Worm (Caenorhabditis elegans): ENCODE measurements around the gene ssp-34.
"Not testable (repeated sequence)": the region's sequence is repeated elsewhere in the genome, so short reads cannot be mapped to it uniquely, and the experiment has no call there.

Gene ssp-34

DNA sequence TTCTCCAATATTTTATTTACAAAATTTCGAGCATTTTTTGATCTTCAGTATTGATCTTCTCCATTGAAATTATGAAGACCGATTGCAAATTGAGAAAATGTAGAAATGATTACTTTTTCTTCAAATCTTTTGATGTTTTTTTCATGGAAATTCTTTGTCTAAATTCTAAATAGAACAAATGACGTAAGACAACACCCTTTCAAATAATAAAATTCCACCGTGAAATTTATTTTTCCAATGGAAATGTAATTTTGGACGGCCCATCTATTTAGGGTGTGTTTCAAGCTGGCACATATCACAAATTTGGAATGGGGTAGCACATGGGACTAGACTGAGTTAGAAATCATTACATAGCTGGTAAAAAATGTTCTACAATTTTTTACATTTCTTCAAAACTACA lies 13.3 kb upstream of the ssp-34 start, which contains the start of gene T25B9.2:
TSS of gene T25B9.2 (minus strand) at position 101 of the 400 bp plus-strand sequence.
- TF ChIP-seq flt-1 (GFP tag; IDR thresholded peaks at IDR 0.05); ztf-23 (GFP tag; IDR thresholded peaks at IDR 0.05); cog-1 (tag; optimal IDR thresholded peaks at IDR 0.05): not testable (repeated sequence)

- TF ChIP-seq cog-1 (tag; optimal IDR thresholded peaks at IDR 0.05) (no peak), med-1 (GFP tag; optimal IDR thresholded peaks at IDR 0.05; ENCODE audit: insufficient read depth) (no peak), ztf-23 (GFP tag; IDR thresholded peaks at IDR 0.05) (no peak), ref-1 (GFP tag; conservative IDR thresholded peaks at IDR 0.05) (no peak), tab-1 (GFP tag; IDR thresholded peaks at IDR 0.05) (no peak), flt-1 (GFP tag; IDR thresholded peaks at IDR 0.05) (no peak), klf-2 (GFP tag; conservative IDR thresholded peaks at IDR 0.05) (no peak), ztf-29 (GFP tag; IDR thresholded peaks at IDR 0.05) (no peak), T22C8.4 (GFP tag; IDR thresholded peaks at IDR 0.05) (no peak)
Observed at ce11 chrIV:10750041-10750440, 11.6 kb upstream of the ssp-34 start, which contains the start of gene T25B9.1. TSS of gene T25B9.1 (minus strand) at chrIV:10750141.

- no peak for TF ChIP-seq T22C8.4 (GFP tag; IDR thresholded peaks at IDR 0.05)
- no peak for TF ChIP-seq med-1 (GFP tag; optimal IDR thresholded peaks at IDR 0.05; ENCODE audit: insufficient read depth)
- no peak for TF ChIP-seq tab-1 (GFP tag; IDR thresholded peaks at IDR 0.05)
- TF ChIP-seq flt-1 (GFP tag; IDR thresholded peaks at IDR 0.05) = no peak
- TF ChIP-seq ztf-23 (GFP tag; IDR thresholded peaks at IDR 0.05) = no peak
- no peak for TF ChIP-seq klf-2 (GFP tag; conservative IDR thresholded peaks at IDR 0.05)
- no peak for TF ChIP-seq cog-1 (tag; optimal IDR thresholded peaks at IDR 0.05)
- no peak for TF ChIP-seq ztf-29 (GFP tag; IDR thresholded peaks at IDR 0.05)
- TF ChIP-seq ref-1 (GFP tag; conservative IDR thresholded peaks at IDR 0.05) = no peak
Observed at ce11 chrIV:10745332-10745731, 6.9 kb upstream of the ssp-34 start.

- no peak for TF ChIP-seq ref-1 (GFP tag; conservative IDR thresholded peaks at IDR 0.05)
- no peak for TF ChIP-seq ztf-23 (GFP tag; IDR thresholded peaks at IDR 0.05)
- TF ChIP-seq ztf-29 (GFP tag; IDR thresholded peaks at IDR 0.05) = no peak
- TF ChIP-seq cog-1 (tag; optimal IDR thresholded peaks at IDR 0.05) = no peak
- TF ChIP-seq med-1 (GFP tag; optimal IDR thresholded peaks at IDR 0.05; ENCODE audit: insufficient read depth) = no peak
- no peak for TF ChIP-seq T22C8.4 (GFP tag; IDR thresholded peaks at IDR 0.05)
- no peak for TF ChIP-seq flt-1 (GFP tag; IDR thresholded peaks at IDR 0.05)
- no peak for TF ChIP-seq tab-1 (GFP tag; IDR thresholded peaks at IDR 0.05)
- no peak for TF ChIP-seq klf-2 (GFP tag; conservative IDR thresholded peaks at IDR 0.05)
Observed at ce11 chrIV:10744475-10744874, 6.1 kb upstream of the ssp-34 start, which contains the start of gene T25B9.3. TSS of gene T25B9.3 (plus strand) at chrIV:10744775.

ce11 chrIV:10737011-10737553 lies 1.3 kb downstream of the ssp-34 start, which contains the start of gene grl-21:
TSS of gene grl-21 (plus strand) at chrIV:10737474.
- no peak for TF ChIP-seq cog-1 (tag; optimal IDR thresholded peaks at IDR 0.05)
- TF ChIP-seq T22C8.4 (GFP tag; IDR thresholded peaks at IDR 0.05) = no peak
- no peak for TF ChIP-seq ztf-23 (GFP tag; IDR thresholded peaks at IDR 0.05)
- TF ChIP-seq tab-1 (GFP tag; IDR thresholded peaks at IDR 0.05) = no peak
- no peak for TF ChIP-seq ref-1 (GFP tag; conservative IDR thresholded peaks at IDR 0.05)
- no peak for TF ChIP-seq med-1 (GFP tag; optimal IDR thresholded peaks at IDR 0.05; ENCODE audit: insufficient read depth)
- TF ChIP-seq flt-1 (GFP tag; IDR thresholded peaks at IDR 0.05) = no peak
- no peak for TF ChIP-seq klf-2 (GFP tag; conservative IDR thresholded peaks at IDR 0.05)

DNA sequence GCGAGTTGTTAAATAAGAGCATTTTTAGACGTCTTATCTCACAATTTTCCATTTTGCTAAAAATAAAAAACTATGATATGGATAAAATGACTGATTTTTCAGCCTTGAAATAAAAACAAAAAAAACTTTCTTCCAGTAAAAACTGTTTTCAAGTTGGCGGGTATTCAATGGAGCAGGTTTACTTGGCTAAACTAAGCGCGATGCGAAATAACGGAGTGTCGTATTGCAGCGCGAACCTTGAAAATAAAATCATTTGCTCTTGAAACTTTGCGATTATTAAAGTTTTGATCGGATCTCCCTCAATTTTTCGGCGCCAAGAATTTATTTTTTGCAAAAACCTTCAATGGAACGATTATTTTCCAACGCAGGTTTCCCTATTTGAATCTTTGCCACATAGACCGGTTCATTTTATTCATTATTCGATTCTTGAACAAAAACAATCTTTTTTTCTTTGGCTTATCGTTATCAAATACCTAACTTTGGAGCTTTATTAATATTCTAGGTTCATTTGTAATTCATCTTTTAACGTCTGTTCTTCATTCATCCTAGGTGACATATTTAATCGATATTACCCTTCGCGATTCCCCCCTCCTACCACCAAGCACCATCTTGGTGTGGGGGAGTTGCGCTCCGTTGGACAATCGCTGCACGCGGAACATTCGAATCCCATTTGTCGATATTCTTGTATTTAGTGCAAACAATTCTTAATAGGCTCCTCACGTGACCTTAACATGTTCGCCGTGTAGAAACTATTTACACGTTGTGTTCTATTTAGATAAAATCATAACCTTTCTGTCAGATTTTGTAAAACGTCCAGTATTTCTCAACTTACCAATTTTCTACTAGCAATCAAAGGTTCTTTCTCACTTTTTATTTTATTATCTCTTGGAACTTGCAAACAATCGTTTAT lies 3.6 kb downstream of the ssp-34 start, which contains the start of the genes orc-5 and cyb-1:
TSS of gene orc-5 (minus strand) at position 62 of the 910 bp plus-strand sequence.
TSS of gene cyb-1 (plus strand) at position 690 of the 910 bp plus-strand sequence.
- TF ChIP-seq T22C8.4 (GFP tag; IDR thresholded peaks at IDR 0.05) (peak; percentile 68), ztf-23 (GFP tag; IDR thresholded peaks at IDR 0.05) (no peak)

DNA sequence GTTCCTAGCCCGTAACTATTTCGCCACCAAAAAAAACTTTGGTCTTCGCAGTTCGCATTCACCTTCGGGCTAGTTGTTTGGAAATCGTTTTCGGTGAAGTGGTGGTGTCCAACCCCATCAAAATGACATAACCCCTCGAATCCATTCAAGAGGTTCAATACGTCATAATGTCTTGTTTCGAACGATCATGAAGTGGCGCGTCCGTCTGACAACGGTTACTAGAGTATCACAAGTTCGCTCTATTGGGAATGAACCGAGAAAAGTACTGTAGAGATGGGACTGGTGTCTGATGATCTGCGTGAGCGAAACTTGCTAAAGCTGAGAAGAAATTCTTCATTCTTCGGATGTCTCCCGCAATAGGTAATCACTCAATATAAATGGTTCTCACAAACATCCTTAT lies 10.7 kb downstream of the ssp-34 start, which contains the start of gene ZC168.2:
TSS of gene ZC168.2 (plus strand) at position 301 of the 400 bp plus-strand sequence.
- TF ChIP-seq cog-1 (tag; optimal IDR thresholded peaks at IDR 0.05) = no peak
- TF ChIP-seq med-1 (GFP tag; optimal IDR thresholded peaks at IDR 0.05; ENCODE audit: insufficient read depth) = no peak
- no peak for TF ChIP-seq tab-1 (GFP tag; IDR thresholded peaks at IDR 0.05)
- no peak for TF ChIP-seq flt-1 (GFP tag; IDR thresholded peaks at IDR 0.05)
- no peak for TF ChIP-seq T22C8.4 (GFP tag; IDR thresholded peaks at IDR 0.05)
- no peak for TF ChIP-seq ztf-29 (GFP tag; IDR thresholded peaks at IDR 0.05)

DNA sequence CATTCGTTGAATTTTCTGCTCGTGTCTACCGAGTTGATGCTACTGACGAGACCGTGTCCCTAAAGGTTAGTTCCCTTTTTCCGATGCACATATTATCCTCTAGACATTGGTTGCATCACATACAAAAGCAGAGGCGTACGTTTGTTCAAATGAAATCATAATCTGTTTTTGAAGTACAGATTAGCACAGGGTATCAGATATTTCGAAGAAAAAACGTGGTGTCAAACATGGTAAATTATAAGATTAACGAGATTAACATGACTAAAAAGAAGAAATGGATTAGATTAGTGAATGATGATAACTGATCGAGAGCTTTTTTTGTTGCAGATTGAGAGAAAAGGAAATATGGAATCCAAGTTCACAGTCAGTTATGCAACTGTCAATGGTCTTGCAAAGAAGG lies 19.5 kb downstream of the ssp-34 start:
- TF ChIP-seq flt-1 (GFP tag; IDR thresholded peaks at IDR 0.05) (no peak), T22C8.4 (GFP tag; IDR thresholded peaks at IDR 0.05) (no peak), klf-2 (GFP tag; conservative IDR thresholded peaks at IDR 0.05) (no peak), ztf-23 (GFP tag; IDR thresholded peaks at IDR 0.05) (no peak), med-1 (GFP tag; optimal IDR thresholded peaks at IDR 0.05; ENCODE audit: insufficient read depth) (no peak), cog-1 (tag; optimal IDR thresholded peaks at IDR 0.05) (no peak), tab-1 (GFP tag; IDR thresholded peaks at IDR 0.05) (no peak), ref-1 (GFP tag; conservative IDR thresholded peaks at IDR 0.05) (no peak), ztf-29 (GFP tag; IDR thresholded peaks at IDR 0.05) (no peak)

ce11 chrIV:10718075-10718474 lies 20.3 kb downstream of the ssp-34 start:
- TF ChIP-seq ztf-23 (GFP tag; IDR thresholded peaks at IDR 0.05) (no peak), ref-1 (GFP tag; conservative IDR thresholded peaks at IDR 0.05) (no peak), flt-1 (GFP tag; IDR thresholded peaks at IDR 0.05) (no peak), T22C8.4 (GFP tag; IDR thresholded peaks at IDR 0.05) (no peak), med-1 (GFP tag; optimal IDR thresholded peaks at IDR 0.05; ENCODE audit: insufficient read depth) (no peak), ztf-29 (GFP tag; IDR thresholded peaks at IDR 0.05) (no peak), klf-2 (GFP tag; conservative IDR thresholded peaks at IDR 0.05) (no peak), cog-1 (tag; optimal IDR thresholded peaks at IDR 0.05) (no peak), tab-1 (GFP tag; IDR thresholded peaks at IDR 0.05) (no peak)

Data from whole organism, midembryonic.